Worm (Caenorhabditis elegans): ENCODE data around the gene rpc-11.

DNA sequence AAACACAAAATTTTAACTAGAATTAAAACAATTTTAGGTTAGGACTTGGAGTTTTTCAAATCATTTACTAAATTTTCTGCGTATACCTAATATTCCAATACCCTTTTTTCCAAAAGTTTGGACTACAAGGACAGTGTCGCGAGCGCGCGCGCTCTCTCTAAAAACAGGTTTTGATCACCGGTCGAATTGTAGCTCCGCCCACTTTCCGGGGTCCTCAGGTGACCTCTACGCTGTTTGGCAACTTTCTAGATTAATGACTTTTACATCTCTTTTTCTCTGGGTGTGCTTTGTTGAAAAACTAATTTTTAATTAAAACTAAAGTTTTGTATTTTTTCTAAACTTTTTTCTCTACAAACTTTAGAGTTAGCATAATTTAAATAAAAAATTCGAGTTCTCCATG lies 20.8 kb downstream of the rpc-11 start:
- TF ChIP-seq mdl-1 (tag; optimal IDR thresholded peaks at IDR 0.05) (peak in 1 of 2 experiments; percentile 6), arid-1 (GFP tag; conservative IDR thresholded peaks at IDR 0.05) (no peak), ces-1 (GFP tag; optimal IDR thresholded peaks at IDR 0.05) (no peak), pha-4 (GFP tag; IDR thresholded peaks at IDR 0.05) (no peak), pha-4 (tag; optimal IDR thresholded peaks at IDR 0.05) (no peak), unc-62 (GFP tag; optimal IDR thresholded peaks at IDR 0.05 in 1 of 2) (no peak), unc-62 (tag; optimal IDR thresholded peaks at IDR 0.05) (no peak), snpc-4 (tag; optimal IDR thresholded peaks at IDR 0.05) (no peak)
